Fruit fly (Drosophila melanogaster) whole organism, embryonic: ENCODE data around the gene Df31.
A peak's percentile ranks its signal among the peaks of the same experiment; 100 is the strongest.

Experiments used
- Abd-B ChIP-seq: fragments of 200-800 bp; sonication (Bioruptor generic); optimal IDR thresholded peaks from 2 replicates; lab custom pipeline; 2018; ENCODE audit warnings: missing biosample characterization, mild to moderate bottlenecking, missing genetic modification characterization, moderate library complexity
- BEAF-32 ChIP-seq: fragments of 200-800 bp; sonication (Bioruptor generic); optimal IDR thresholded peaks from 3 replicates; lab custom pipeline; 2017; ENCODE audit warnings: missing biosample characterization, missing genetic modification characterization, mild to moderate bottlenecking, moderate library complexity, missing genetic modification reagents
- Bteb2 ChIP-seq: fragments of 200-800 bp; sonication (Bioruptor generic); optimal IDR thresholded peaks from 2 replicates; lab custom pipeline; 2016; ENCODE audit warnings: missing biosample characterization, missing genetic modification characterization
- CG12071 ChIP-seq: fragments of 200-800 bp; sonication (Bioruptor generic); optimal IDR thresholded peaks from 3 replicates; lab custom pipeline; 2018; ENCODE audit warnings: missing biosample characterization, mild to moderate bottlenecking, missing genetic modification characterization
- CG15479 ChIP-seq: fragments of 200-800 bp; sonication (Bioruptor generic); optimal IDR thresholded peaks from 3 replicates; lab custom pipeline; 2019; ENCODE audit warnings: missing biosample characterization, mild to moderate bottlenecking, missing genetic modification characterization, moderate library complexity
- CG1647 ChIP-seq: fragments of 200-800 bp; sonication (Bioruptor generic); optimal IDR thresholded peaks from 3 replicates; lab custom pipeline; 2016; ENCODE audit warnings: missing biosample characterization, missing genetic modification characterization
- CG17802 ChIP-seq: fragments of 200-800 bp; sonication (Bioruptor generic); optimal IDR thresholded peaks from 2 replicates; lab custom pipeline; 2018; ENCODE audit warnings: missing biosample characterization, mild to moderate bottlenecking, missing genetic modification characterization, moderate library complexity
- CG2120 ChIP-seq: fragments of 200-800 bp; sonication (Bioruptor generic); optimal IDR thresholded peaks from 3 replicates; lab custom pipeline; 2016; ENCODE audit warnings: missing biosample characterization, missing genetic modification characterization
- CG2129 ChIP-seq: fragments of 200-800 bp; sonication (Bioruptor generic); IDR thresholded peaks from 2 replicates; pipeline ENCODE4 v1.3.6; 2022; ENCODE audit warnings: missing biosample characterization, missing genetic modification characterization; ENCODE audit not compliant: partially characterized antibody
- CG3163 ChIP-seq: fragments of 200-800 bp; sonication (Bioruptor generic); optimal IDR thresholded peaks from 3 replicates; lab custom pipeline; 2016; ENCODE audit warnings: missing biosample characterization, missing genetic modification characterization
- CG43689 ChIP-seq: fragments of 200-800 bp; sonication (Bioruptor generic); IDR thresholded peaks from 2 replicates; pipeline ENCODE4 v1.3.6; 2022; ENCODE audit warnings: missing biosample characterization, missing genetic modification characterization
- CG7372 ChIP-seq: fragments of 200-800 bp; sonication (Bioruptor generic); IDR thresholded peaks from 2 replicates; pipeline ENCODE4 v1.3.6; 2022; ENCODE audit warnings: missing biosample characterization, missing genetic modification characterization
- CG7786 ChIP-seq: fragments of 200-800 bp; sonication (Bioruptor generic); optimal IDR thresholded peaks from 2 replicates; lab custom pipeline; 2016; ENCODE audit warnings: missing biosample characterization, missing genetic modification characterization
- CG7839 ChIP-seq: fragments of 200-800 bp; sonication (Bioruptor generic); optimal IDR thresholded peaks from 3 replicates; lab custom pipeline; 2018; ENCODE audit warnings: missing biosample characterization, mild to moderate bottlenecking, missing genetic modification characterization, moderate library complexity
- CG8290 ChIP-seq, 3 experiments: fragments of 200-800 bp; sonication (Bioruptor generic); optimal IDR thresholded peaks; 2 replicates each; lab custom pipeline; 2016 to 2019; ENCODE audit warnings: missing biosample characterization in 3 of 3, missing genetic modification characterization in 3 of 3, mild to moderate bottlenecking in 2 of 3, moderate library complexity in 1 of 3
- CG8924 ChIP-seq: fragments of 200-800 bp; optimal IDR thresholded peaks from 3 replicates; lab custom pipeline; 2019; ENCODE audit warnings: missing biosample characterization, mild to moderate bottlenecking, missing genetic modification characterization, moderate library complexity
- CTCF ChIP-seq: fragments of 200-800 bp; sonication (Bioruptor generic); optimal IDR thresholded peaks from 2 replicates; lab custom pipeline; 2017; ENCODE audit warnings: missing biosample characterization, mild to moderate bottlenecking, missing genetic modification characterization, moderate library complexity
- Camta ChIP-seq: fragments of 200-800 bp; sonication (Bioruptor generic); optimal IDR thresholded peaks from 2 replicates; lab custom pipeline; 2016; ENCODE audit warnings: missing biosample characterization, missing genetic modification characterization
- Deaf1 ChIP-seq: fragments of 200-800 bp; optimal IDR thresholded peaks from 3 replicates; lab custom pipeline; 2019; ENCODE audit warnings: missing biosample characterization, mild to moderate bottlenecking, missing genetic modification characterization, moderate library complexity
- Doc3 ChIP-seq: fragments of 200-800 bp; sonication (Bioruptor generic); IDR thresholded peaks from 3 replicates; pipeline ENCODE4 v1.3.6; 2022; ENCODE audit warnings: missing biosample characterization, missing genetic modification characterization; ENCODE audit not compliant: partially characterized antibody
- ERR ChIP-seq: fragments of 200-800 bp; sonication (Bioruptor generic); optimal IDR thresholded peaks from 2 replicates; lab custom pipeline; 2016; ENCODE audit warnings: missing biosample characterization, missing genetic modification characterization
- Elba2 ChIP-seq: fragments of 200-800 bp; sonication (Bioruptor generic); optimal IDR thresholded peaks from 3 replicates; lab custom pipeline; 2016; ENCODE audit warnings: missing biosample characterization, missing genetic modification characterization
- HLH3B ChIP-seq: fragments of 200-800 bp; sonication (Bioruptor generic); IDR thresholded peaks from 2 replicates; pipeline ENCODE4 v1.3.6; 2022; ENCODE audit warnings: missing biosample characterization, missing genetic modification characterization
- NC2β ChIP-seq: fragments of 200-800 bp; sonication (Bioruptor generic); optimal IDR thresholded peaks from 2 replicates; lab custom pipeline; 2016; ENCODE audit warnings: missing biosample characterization, missing genetic modification characterization
- Nf-YC ChIP-seq: fragments of 200-800 bp; optimal IDR thresholded peaks from 3 replicates; lab custom pipeline; 2019; ENCODE audit warnings: missing biosample characterization, mild to moderate bottlenecking, missing genetic modification characterization, moderate library complexity
- Rx ChIP-seq: fragments of 200-800 bp; sonication (Bioruptor generic); IDR thresholded peaks from 2 replicates; pipeline ENCODE4 v1.3.6; 2022; ENCODE audit warnings: missing biosample characterization, missing genetic modification characterization
- Six4 ChIP-seq: fragments of 200-800 bp; sonication (Bioruptor generic); optimal IDR thresholded peaks from 2 replicates; lab custom pipeline; 2016; ENCODE audit warnings: missing biosample characterization, missing genetic modification characterization
- Sry-δ ChIP-seq: fragments of 200-800 bp; sonication (Bioruptor generic); optimal IDR thresholded peaks from 2 replicates; lab custom pipeline; 2016; ENCODE audit warnings: missing biosample characterization, missing genetic modification characterization
- aop ChIP-seq: fragments of 200-800 bp; sonication (Bioruptor generic); IDR thresholded peaks from 2 replicates; pipeline ENCODE4 v1.3.6; 2022; ENCODE audit warnings: missing biosample characterization, missing genetic modification characterization
- chinmo ChIP-seq: fragments of 200-800 bp; sonication (Bioruptor generic); IDR thresholded peaks from 4 replicates; pipeline ENCODE4 v1.3.6; 2022; ENCODE audit warnings: missing biosample characterization, missing genetic modification characterization; ENCODE audit not compliant: partially characterized antibody
- dm ChIP-seq: fragments of 200-800 bp; sonication (Bioruptor generic); optimal IDR thresholded peaks from 3 replicates; lab custom pipeline; 2016; ENCODE audit warnings: missing biosample characterization, missing genetic modification characterization
- dmrt99B ChIP-seq: fragments of 200-800 bp; sonication (Bioruptor generic); optimal IDR thresholded peaks from 2 replicates; lab custom pipeline; 2018; ENCODE audit warnings: missing biosample characterization, mild to moderate bottlenecking, missing genetic modification characterization, moderate library complexity
- grn ChIP-seq: fragments of 200-800 bp; sonication (Bioruptor generic); optimal IDR thresholded peaks from 3 replicates; lab custom pipeline; 2017; ENCODE audit warnings: missing biosample characterization, missing genetic modification characterization
- hkb ChIP-seq, 2 experiments: fragments of 200-800 bp in 1 of 2; fragments of >200 bp in 1 of 2; sonication (Bioruptor generic) in 1 of 2; IDR thresholded peaks in 1 of 2; optimal IDR thresholded peaks in 1 of 2; 2 replicates each; pipeline versions ENCODE4 v1.3.6 to Lab custom; 2017 to 2022; ENCODE audit warnings: missing biosample characterization in 1 of 2, missing genetic modification characterization in 1 of 2
- hth ChIP-seq: fragments of >200 bp; optimal IDR thresholded peaks from 2 replicates; lab custom pipeline; 2017; ENCODE audit warnings: inconsistent platforms
- ind ChIP-seq: fragments of 200-800 bp; sonication (Bioruptor generic); optimal IDR thresholded peaks from 3 replicates; lab custom pipeline; 2016; ENCODE audit warnings: missing biosample characterization, missing genetic modification characterization
- lola ChIP-seq, 3 experiments: fragments of >200 bp in 2 of 3; fragments of 200-800 bp in 1 of 3; sonication (Bioruptor generic) in 1 of 3; optimal IDR thresholded peaks; 2 replicates each; lab custom pipeline; 2017 to 2019; ENCODE audit warnings: missing biosample characterization in 3 of 3, missing genetic modification characterization in 3 of 3, mild to moderate bottlenecking in 1 of 3, moderate library complexity in 1 of 3
- luna ChIP-seq: fragments of 200-800 bp; sonication (Bioruptor generic); optimal IDR thresholded peaks from 2 replicates; lab custom pipeline; 2016; ENCODE audit warnings: missing biosample characterization, missing genetic modification characterization
- oc ChIP-seq: fragments of 200-800 bp; sonication (Bioruptor generic); optimal IDR thresholded peaks from 2 replicates; lab custom pipeline; 2018; ENCODE audit warnings: missing biosample characterization, mild to moderate bottlenecking, missing genetic modification characterization, moderate library complexity
- org-1 ChIP-seq: fragments of 200-800 bp; sonication (Bioruptor generic); optimal IDR thresholded peaks from 2 replicates; lab custom pipeline; 2017; ENCODE audit warnings: missing biosample characterization, missing genetic modification characterization
- pho ChIP-seq: fragments of 200-800 bp; sonication (Bioruptor generic); optimal IDR thresholded peaks from 2 replicates; lab custom pipeline; 2016; ENCODE audit warnings: missing biosample characterization, missing genetic modification characterization
- pros ChIP-seq: fragments of 200-800 bp; sonication (Bioruptor generic); optimal IDR thresholded peaks from 3 replicates; lab custom pipeline; 2019; ENCODE audit warnings: missing biosample characterization, mild to moderate bottlenecking, missing genetic modification characterization, moderate library complexity
- repo ChIP-seq: fragments of 200-800 bp; sonication (Bioruptor generic); optimal IDR thresholded peaks from 2 replicates; lab custom pipeline; 2016; ENCODE audit warnings: missing biosample characterization, missing genetic modification characterization
- sd ChIP-seq: fragments of 200-800 bp; sonication (Bioruptor generic); optimal IDR thresholded peaks from 3 replicates; lab custom pipeline; 2018; ENCODE audit warnings: missing biosample characterization, mild to moderate bottlenecking, missing genetic modification characterization, moderate library complexity
- sens ChIP-seq: fragments of 200-800 bp; sonication (Bioruptor generic); peaks from one replicate; lab custom pipeline; 2016; ENCODE audit warnings: missing biosample characterization, missing genetic modification characterization
- slp2 ChIP-seq: fragments of 200-800 bp; sonication (Bioruptor generic); optimal IDR thresholded peaks from 2 replicates; lab custom pipeline; 2016; ENCODE audit warnings: missing biosample characterization, missing genetic modification characterization
- sug ChIP-seq: fragments of 200-800 bp; optimal IDR thresholded peaks from 2 replicates; lab custom pipeline; 2019; ENCODE audit warnings: missing biosample characterization, mild to moderate bottlenecking, missing genetic modification characterization, moderate library complexity
- toy ChIP-seq: fragments of 200-800 bp; sonication (Bioruptor generic); IDR thresholded peaks from 2 replicates; pipeline ENCODE4 v1.3.6; 2022; ENCODE audit warnings: missing biosample characterization, missing genetic modification characterization
- twi ChIP-seq: fragments of 200-800 bp; optimal IDR thresholded peaks from 2 replicates; lab custom pipeline; 2019; ENCODE audit warnings: missing biosample characterization, mild to moderate bottlenecking, missing genetic modification characterization, moderate library complexity
- z ChIP-seq: fragments of 200-800 bp; sonication (Bioruptor generic); IDR thresholded peaks from 3 replicates; pipeline ENCODE4 v1.3.6; 2022; ENCODE audit warnings: missing biosample characterization, missing genetic modification characterization

Gene Df31

DNA sequence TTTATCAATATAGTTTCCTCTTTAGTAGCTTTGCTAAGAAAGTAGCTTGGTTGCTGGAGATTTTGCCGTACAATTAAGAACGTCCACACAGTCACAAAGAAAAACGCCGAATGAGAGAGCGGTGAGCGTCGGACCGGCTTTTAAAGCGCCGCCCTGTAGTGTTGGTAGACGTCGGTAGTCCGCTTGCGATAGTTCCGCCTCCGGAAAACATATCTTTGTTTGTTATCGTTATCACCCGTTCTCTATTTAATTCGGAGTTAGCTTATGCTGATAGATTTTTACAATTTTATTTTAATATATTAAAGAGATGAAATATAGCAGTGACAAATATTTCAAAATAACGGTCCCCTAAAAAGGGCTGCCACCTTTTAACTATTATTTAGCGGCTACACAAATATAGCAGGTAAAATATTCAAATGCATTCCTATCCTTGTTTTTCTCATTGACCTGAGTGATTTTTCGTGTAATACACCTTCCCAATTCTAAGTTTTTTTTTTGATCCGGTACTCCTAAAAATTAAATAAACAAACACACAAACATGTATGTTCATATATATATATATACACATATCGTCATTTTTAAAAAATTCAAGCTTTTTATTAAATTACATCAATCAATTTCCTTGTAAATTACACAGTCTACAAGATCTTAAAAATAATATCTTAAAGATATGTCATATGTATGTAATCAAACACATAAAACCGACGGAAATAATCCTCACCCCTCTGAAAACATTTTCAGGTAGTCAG lies at the start of gene Df31 (continued):
- peak; percentile 89 for TF ChIP-seq NC2β (GFP tag; lab: Kevin White, UChicago)
- TF ChIP-seq sens, result peak; percentile 92
- peak; percentile 93 for TF ChIP-seq Sry-δ (GFP tag; lab: Kevin White, UChicago)
- TF ChIP-seq CG1647 (GFP tag; lab: Kevin White, UChicago), result peak; percentile 58
- TF ChIP-seq CG8290 (GFP tag; optimal IDR thresholded peaks at IDR 0.05; lab: Kevin White, UChicago), result peak; percentile 80
- TF ChIP-seq CG8290 (tag; optimal IDR thresholded peaks at IDR 0.05; lab: Kevin White, UChicago), result peak; percentile 72 to 79
- peak; percentile 53 for TF ChIP-seq CG8924 (tag; lab: Kevin White, UChicago)
- no peak for TF ChIP-seq grn (GFP tag; lab: Kevin White, UChicago)
- TF ChIP-seq CG12071 (GFP tag; lab: Kevin White, UChicago), result no peak
- TF ChIP-seq dmrt99B (tag; lab: Kevin White, UChicago), result peak; percentile 36
- no peak for TF ChIP-seq Deaf1
- peak; percentile 20 for TF ChIP-seq ERR (GFP tag; lab: Kevin White, UChicago)
- no peak for TF ChIP-seq CG43689 (GFP tag; lab: Robert Waterston, UW)
- TF ChIP-seq sd (tag; lab: Kevin White, UChicago), result no peak
- TF ChIP-seq hkb (optimal IDR thresholded peaks at IDR 0.05; lab: Kevin White, UChicago), result no peak
- TF ChIP-seq hkb (GFP tag; IDR thresholded peaks at IDR 0.05; lab: Robert Waterston, UW), result peak; percentile 56
- TF ChIP-seq CG7786 (GFP tag; lab: Kevin White, UChicago), result peak; percentile 37
- TF ChIP-seq CG7839 (tag; lab: Kevin White, UChicago), result peak; percentile 56
- TF ChIP-seq aop (GFP tag; lab: Robert Waterston, UW), result no peak
- peak; percentile 81 for TF ChIP-seq Doc3
- TF ChIP-seq oc (tag; lab: Kevin White, UChicago), result no peak
- TF ChIP-seq CG17802, result no peak
- TF ChIP-seq hth, result no peak
- no peak for TF ChIP-seq Nf-YC
- TF ChIP-seq CTCF (GFP tag; lab: Kevin White, UChicago), result peak; percentile 70
- no peak for TF ChIP-seq Rx
- TF ChIP-seq CG3163, result peak; percentile 28
- peak; percentile 13 for TF ChIP-seq Camta (GFP tag; lab: Kevin White, UChicago)
- peak; percentile 40 for TF ChIP-seq dm (GFP tag; lab: Kevin White, UChicago)
- TF ChIP-seq pros (GFP tag; lab: Kevin White, UChicago), result peak; percentile 98
- peak; percentile 8 for TF ChIP-seq twi (tag; lab: Kevin White, UChicago)
- TF ChIP-seq Six4 (GFP tag; lab: Kevin White, UChicago), result peak; percentile 48
- TF ChIP-seq Abd-B (GFP tag; lab: Kevin White, UChicago), result no peak
- TF ChIP-seq CG15479 (GFP tag; lab: Kevin White, UChicago), result no peak
- TF ChIP-seq luna (GFP tag; lab: Kevin White, UChicago), result peak; percentile 17
- TF ChIP-seq chinmo, result peak; percentile 87
- peak; percentile 57 for TF ChIP-seq ind (GFP tag; lab: Kevin White, UChicago)
- no peak for TF ChIP-seq lola (GFP tag; optimal IDR thresholded peaks at IDR 0.05; lab: Kevin White, UChicago)
- no peak for TF ChIP-seq z (GFP tag; lab: Robert Waterston, UW)
- peak; percentile 79 for TF ChIP-seq CG2129
- no peak for TF ChIP-seq org-1 (GFP tag; lab: Kevin White, UChicago)
- peak; percentile 31 for TF ChIP-seq sug (tag; lab: Kevin White, UChicago)
- peak; percentile 32 for TF ChIP-seq repo (GFP tag; lab: Kevin White, UChicago)
- no peak; the same call in 1 of the 2 replicates for TF ChIP-seq CG7372 (GFP tag; lab: Robert Waterston, UW)
- TF ChIP-seq HLH3B, result 0 out of 2 replicates have a peak, but pooled peaks have one; percentile 14
- peak; percentile 77 for TF ChIP-seq CG2120
- TF ChIP-seq Elba2 (GFP tag; lab: Kevin White, UChicago), result no peak
- no peak for TF ChIP-seq toy (GFP tag; lab: Robert Waterston, UW)
- peak; percentile 88 for TF ChIP-seq BEAF-32 (GFP tag; lab: Kevin White, UChicago)
- TF ChIP-seq pho (GFP tag; lab: Kevin White, UChicago), result peak; percentile 43
- no peak for TF ChIP-seq Bteb2 (GFP tag; lab: Kevin White, UChicago)
- no peak for TF ChIP-seq slp2 (GFP tag; lab: Kevin White, UChicago)
